Fruit fly (Drosophila melanogaster) whole organism, wandering third instar larva: ENCODE results near the gene Smox.

Experiments used
- Dfd ChIP-seq: fragments of >200 bp; optimal IDR thresholded peaks from 2 replicates; lab custom pipeline; 2017; ENCODE audit warnings: missing biosample characterization, missing genetic modification characterization
- N ChIP-seq: fragments of >200 bp; optimal IDR thresholded peaks from 2 replicates; lab custom pipeline; 2018; ENCODE audit warnings: missing biosample characterization, missing external identifiers, missing genetic modification characterization
- OdsH ChIP-seq: fragments of 200-800 bp; sonication (Bioruptor generic); optimal IDR thresholded peaks from 2 replicates; lab custom pipeline; 2016; ENCODE audit warnings: missing biosample characterization, mild to moderate bottlenecking, missing genetic modification characterization
- tai ChIP-seq: sonication (Bioruptor generic); optimal IDR thresholded peaks from 2 replicates; lab custom pipeline; 2016; ENCODE audit warnings: missing biosample characterization, missing genetic modification characterization

dm6 chrX:8113386-8114279 lies 28.4 kb downstream of the Smox start:
- no peak for TF ChIP-seq tai (GFP tag; lab: Kevin White, UChicago)
- no peak for TF ChIP-seq Dfd
- TF ChIP-seq OdsH (GFP tag; lab: Kevin White, UChicago) = no peak
- no peak for TF ChIP-seq N
